Worm (Caenorhabditis elegans): Measurements from ENCODE around the gene Y40B10A.9.

Y40B10A.9 gene

ce11 chrV:2076043-2076442 is 3.3 kb upstream of the Y40B10A.9 start:
- TF ChIP-seq C34F6.9 (tag; optimal IDR thresholded peaks at IDR 0.05) = peak; percentile 14
- TF ChIP-seq sem-4 (tag; optimal IDR thresholded peaks at IDR 0.05) = peak; percentile 26
- TF ChIP-seq F13H6.1 (tag; optimal IDR thresholded peaks at IDR 0.05) = peak; percentile 14
- no peak for TF ChIP-seq zag-1 (tag; optimal IDR thresholded peaks at IDR 0.05)

- TF ChIP-seq fos-1 (tag; optimal IDR thresholded peaks at IDR 0.05) = no peak
- TF ChIP-seq dmd-4 (tag; optimal IDR thresholded peaks at IDR 0.05) = no peak
Observed at ce11 chrV:2068728-2069443, 3.8 kb downstream of the Y40B10A.9 start.

ce11 chrV:2067985-2068499 is 4.7 kb downstream of the Y40B10A.9 start, which contains the start of gene lbp-9:
Gene lbp-9, plus strand, starts transcription at chrV:2068449.
- TF ChIP-seq ceh-16 (tag; optimal IDR thresholded peaks at IDR 0.05) (no peak), lsy-2 (tag; optimal IDR thresholded peaks at IDR 0.05) (peak in 1 of 2 experiments; percentile 59), egl-27 (tag; optimal IDR thresholded peaks at IDR 0.05) (peak; percentile 20), sem-4 (tag; optimal IDR thresholded peaks at IDR 0.05) (peak; percentile 1), aly-2 (tag; optimal IDR thresholded peaks at IDR 0.05) (no peak), nhr-25 (tag; optimal IDR thresholded peaks at IDR 0.05) (peak; percentile 87), nhr-12 (tag; optimal IDR thresholded peaks at IDR 0.05) (no peak), sma-3 (GFP tag; optimal IDR thresholded peaks at IDR 0.05) (peak; percentile 72), nhr-129 (tag; optimal IDR thresholded peaks at IDR 0.05) (peak; percentile 79), fos-1 (tag; optimal IDR thresholded peaks at IDR 0.05) (peak; percentile 34), ztf-11 (tag; optimal IDR thresholded peaks at IDR 0.05) (no peak), blmp-1 (tag; optimal IDR thresholded peaks at IDR 0.05; ENCODE audit: insufficient read depth) (peak; percentile 2), crh-2 (tag; optimal IDR thresholded peaks at IDR 0.05) (peak; percentile 83), sma-9 (GFP tag; optimal IDR thresholded peaks at IDR 0.05) (peak; percentile 49), sma-9 (tag; optimal IDR thresholded peaks at IDR 0.05) (no peak), F13H6.1 (tag; optimal IDR thresholded peaks at IDR 0.05) (peak; percentile 25), C34F6.9 (tag; optimal IDR thresholded peaks at IDR 0.05) (peak; percentile 88), mdl-1 (tag; optimal IDR thresholded peaks at IDR 0.05) (peak in 1 of 2 experiments; percentile 53), gmeb-1 (tag; optimal IDR thresholded peaks at IDR 0.05) (peak; percentile 26), ztf-4 (tag; optimal IDR thresholded peaks at IDR 0.05) (peak; percentile 64)

- TF ChIP-seq lsy-2 (tag; optimal IDR thresholded peaks at IDR 0.05) (peak in 1 of 2 experiments; percentile 1), ceh-82 (tag; optimal IDR thresholded peaks at IDR 0.05) (no peak)
Observed at ce11 chrV:2067419-2067818, 5.3 kb downstream of the Y40B10A.9 start.

- TF ChIP-seq elt-1 (tag; optimal IDR thresholded peaks at IDR 0.05) (no peak), lin-11 (tag; optimal IDR thresholded peaks at IDR 0.05) (no peak), gmeb-1 (tag; optimal IDR thresholded peaks at IDR 0.05) (peak; percentile 2), nhr-10 (tag; optimal IDR thresholded peaks at IDR 0.05) (no peak), elt-3 (tag; optimal IDR thresholded peaks at IDR 0.05) (no peak), ceh-82 (tag; optimal IDR thresholded peaks at IDR 0.05) (no peak), sma-9 (GFP tag; optimal IDR thresholded peaks at IDR 0.05) (no peak), sma-9 (tag; optimal IDR thresholded peaks at IDR 0.05) (no peak), R02D3.7 (tag; optimal IDR thresholded peaks at IDR 0.05) (no peak), blmp-1 (tag; optimal IDR thresholded peaks at IDR 0.05; ENCODE audit: insufficient read depth) (no peak), zag-1 (tag; optimal IDR thresholded peaks at IDR 0.05) (no peak), mbf-1 (tag; optimal IDR thresholded peaks at IDR 0.05) (no peak), unc-62 (GFP tag; optimal IDR thresholded peaks at IDR 0.05) (no peak), nhr-25 (tag; optimal IDR thresholded peaks at IDR 0.05) (no peak), F13H6.1 (tag; optimal IDR thresholded peaks at IDR 0.05) (no peak), nhr-237 (tag; optimal IDR thresholded peaks at IDR 0.05) (no peak), alr-1 (tag; optimal IDR thresholded peaks at IDR 0.05) (no peak), lsy-2 (tag; optimal IDR thresholded peaks at IDR 0.05) (no peak), ZK546.5 (tag; optimal IDR thresholded peaks at IDR 0.05) (no peak), snpc-4 (tag; optimal IDR thresholded peaks at IDR 0.05) (no peak), ztf-11 (tag; optimal IDR thresholded peaks at IDR 0.05) (no peak), Y55F3AM.14 (GFP tag; optimal IDR thresholded peaks at IDR 0.05) (no peak), C34F6.9 (tag; optimal IDR thresholded peaks at IDR 0.05) (no peak), ama-1 (optimal IDR thresholded peaks at IDR 0.05) (peak; percentile 5), egl-27 (tag; optimal IDR thresholded peaks at IDR 0.05) (no peak), nhr-6 (tag; optimal IDR thresholded peaks at IDR 0.05) (no peak), skn-1 (tag; optimal IDR thresholded peaks at IDR 0.05) (no peak), nhr-129 (tag; optimal IDR thresholded peaks at IDR 0.05) (peak; percentile 28), nhr-12 (tag; optimal IDR thresholded peaks at IDR 0.05) (no peak), peb-1 (tag; optimal IDR thresholded peaks at IDR 0.05) (no peak), lin-39 (tag; optimal IDR thresholded peaks at IDR 0.05) (no peak), mdl-1 (tag; optimal IDR thresholded peaks at IDR 0.05) (no peak), lin-13 (GFP tag; optimal IDR thresholded peaks at IDR 0.05) (no peak), ztf-1 (GFP tag; conservative IDR thresholded peaks at IDR 0.05) (no peak), nhr-77 (tag; optimal IDR thresholded peaks at IDR 0.05) (no peak)
Observed at ce11 chrV:2066780-2067179, 5.9 kb downstream of the Y40B10A.9 start, which contains the start of gene nhr-86. Gene nhr-86, minus strand, starts transcription at chrV:2066850.
